Worm (Caenorhabditis elegans) whole organism, L4 larva: ENCODE measurements around the gene F12D9.2.

Source experiments
- F10B5.3 ChIP-seq: sonication (generic microtip); optimal IDR thresholded peaks from 2 replicates; lab custom pipeline; 2016; ENCODE audit warnings: mild to moderate bottlenecking, missing genetic modification characterization, missing compliant biosample characterization
- F44E2.7 ChIP-seq: fragments of 200-800 bp; sonication (Bioruptor generic); IDR thresholded peaks from 2 replicates; pipeline ENCODE4 v2.1.2; 2022; ENCODE audit warnings: missing genetic modification characterization, missing compliant biosample characterization
- T20F7.1 ChIP-seq: fragments of 200-800 bp; sonication (Bioruptor generic); optimal IDR thresholded peaks from 2 replicates; lab custom pipeline; 2018; ENCODE audit warnings: mild to moderate bottlenecking, missing genetic modification characterization, missing compliant biosample characterization
- Y5F2A.4 ChIP-seq: fragments of 200-800 bp; sonication (Bioruptor generic); optimal IDR thresholded peaks from 2 replicates; lab custom pipeline; 2018; ENCODE audit warnings: mild to moderate bottlenecking, missing genetic modification characterization, missing compliant biosample characterization
- Y75B8A.6 ChIP-seq: fragments of 200-800 bp; sonication (Bioruptor generic); IDR thresholded peaks from 2 replicates; pipeline ENCODE4 v1.3.6; 2022; ENCODE audit warnings: missing genetic modification reagents, missing genetic modification characterization, missing compliant biosample characterization
- ZK337.2 ChIP-seq: fragments of 200-800 bp; sonication (Bioruptor generic); IDR thresholded peaks from 2 replicates; pipeline ENCODE4 v1.3.6; 2022; ENCODE audit warnings: missing genetic modification reagents, missing genetic modification characterization, missing compliant biosample characterization
- ZK546.5 ChIP-seq, 2 experiments: sonication (generic microtip); optimal IDR thresholded peaks; 2 replicates each; lab custom pipeline; 2017; ENCODE audit warnings: missing biosample characterization in 2 of 2, missing genetic modification characterization in 2 of 2
- aha-1 ChIP-seq: fragments of 150-350 bp; peaks from one replicate; lab custom pipeline; 2014; ENCODE audit warnings: missing biosample characterization, missing genetic modification characterization
- ama-1 ChIP-seq: fragments of 150-350 bp; optimal IDR thresholded peaks from 2 replicates; lab custom pipeline; 2014; ENCODE audit warnings: inconsistent platforms, mixed read lengths
- attf-4 ChIP-seq: sonication (generic microtip); optimal IDR thresholded peaks from 3 replicates; lab custom pipeline; 2017; ENCODE audit warnings: missing biosample characterization, missing genetic modification characterization
- ceh-28 ChIP-seq: fragments of 150-350 bp; optimal IDR thresholded peaks from 2 replicates; lab custom pipeline; 2014; ENCODE audit warnings: missing biosample characterization, missing genetic modification reagents, missing genetic modification characterization
- ceh-32 ChIP-seq: sonication (generic microtip); optimal IDR thresholded peaks from 2 replicates; lab custom pipeline; 2016; ENCODE audit warnings: mild to moderate bottlenecking, missing genetic modification characterization, missing compliant biosample characterization; ENCODE audit not compliant: poor library complexity
- ceh-82 ChIP-seq: sonication (generic microtip); optimal IDR thresholded peaks from 2 replicates; lab custom pipeline; 2017; ENCODE audit warnings: missing biosample characterization, missing genetic modification characterization
- ces-1 ChIP-seq: fragments of 150-350 bp; sonication (generic microtip); optimal IDR thresholded peaks from 4 replicates; lab custom pipeline; 2014; ENCODE audit warnings: missing biosample characterization, missing genetic modification reagents, missing genetic modification characterization
- ctbp-1 ChIP-seq: fragments of 200-800 bp; sonication (Bioruptor generic); IDR thresholded peaks from 2 replicates; pipeline ENCODE4 v1.3.6; 2022; ENCODE audit warnings: missing genetic modification reagents, missing genetic modification characterization, missing compliant biosample characterization
- daf-12 ChIP-seq: fragments of 150-350 bp; optimal IDR thresholded peaks from 2 replicates; lab custom pipeline; 2014; ENCODE audit warnings: missing biosample characterization, missing genetic modification reagents, missing genetic modification characterization
- daf-16 ChIP-seq, 3 experiments: sonication (generic microtip); optimal IDR thresholded peaks; 2 replicates each; lab custom pipeline; 2016 to 2017; ENCODE audit warnings: missing genetic modification characterization in 3 of 3, missing genetic modification reagents in 3 of 3, mild to moderate bottlenecking in 2 of 3, missing compliant biosample characterization in 2 of 3, missing biosample characterization in 1 of 3, moderate library complexity in 1 of 3
- daf-8 ChIP-seq: fragments of 200-800 bp; sonication (Bioruptor generic); IDR thresholded peaks from 2 replicates; pipeline ENCODE4 v1.3.6; 2022; ENCODE audit warnings: missing genetic modification characterization, missing compliant biosample characterization
- dmd-6 ChIP-seq: fragments of 200-800 bp; sonication (Bioruptor generic); IDR thresholded peaks from 2 replicates; pipeline ENCODE4 v1.3.6; 2022; ENCODE audit warnings: missing genetic modification reagents, missing genetic modification characterization, missing compliant biosample characterization
- dmd-8 ChIP-seq: fragments of 200-800 bp; sonication (Bioruptor generic); IDR thresholded peaks from 2 replicates; pipeline ENCODE4 v1.3.6; 2022; ENCODE audit warnings: missing genetic modification characterization, missing compliant biosample characterization
- dpl-1 ChIP-seq: fragments of 150-350 bp; optimal IDR thresholded peaks from 2 replicates; lab custom pipeline; 2014; ENCODE audit warnings: missing biosample characterization, missing genetic modification reagents, missing genetic modification characterization
- dve-1 ChIP-seq: sonication (generic microtip); optimal IDR thresholded peaks from 2 replicates; lab custom pipeline; 2017; ENCODE audit warnings: antibody characterized with exemption, mild to moderate bottlenecking, missing genetic modification characterization, missing compliant biosample characterization; ENCODE audit not compliant: insufficient read depth
- fos-1 ChIP-seq: fragments of 150-350 bp; optimal IDR thresholded peaks from 2 replicates; lab custom pipeline; 2014; ENCODE audit warnings: missing biosample characterization, missing genetic modification characterization
- hif-1 ChIP-seq, 2 experiments: sonication (generic microtip); optimal IDR thresholded peaks; 2 replicates each; lab custom pipeline; 2016 to 2017; ENCODE audit warnings: missing compliant biosample characterization in 2 of 2, missing genetic modification characterization in 2 of 2, missing genetic modification reagents in 2 of 2, missing genotype in 2 of 2, mild to moderate bottlenecking in 1 of 2
- jun-1 ChIP-seq: fragments of 150-350 bp; optimal IDR thresholded peaks from 2 replicates; lab custom pipeline; 2014; ENCODE audit warnings: missing biosample characterization, missing genetic modification reagents, missing genetic modification characterization
- lin-13 ChIP-seq: fragments of 150-350 bp; optimal IDR thresholded peaks from 2 replicates; lab custom pipeline; 2014; ENCODE audit warnings: missing biosample characterization, missing genetic modification reagents, missing genetic modification characterization
- lsy-2 ChIP-seq, 2 experiments: fragments of 150-350 bp in 1 of 2; sonication (generic microtip) in 1 of 2; optimal IDR thresholded peaks; 2 replicates each; lab custom pipeline; 2014 to 2017; ENCODE audit warnings: missing biosample characterization in 2 of 2, missing genetic modification characterization in 2 of 2
- mep-1 ChIP-seq: fragments of 150-350 bp; sonication (generic microtip); optimal IDR thresholded peaks from 3 replicates; lab custom pipeline; 2014; ENCODE audit warnings: missing biosample characterization, missing genetic modification characterization
- mes-2 ChIP-seq: sonication (generic microtip); optimal IDR thresholded peaks from 2 replicates; lab custom pipeline; 2016; ENCODE audit warnings: missing genotype, mild to moderate bottlenecking, missing genetic modification characterization, missing compliant biosample characterization; ENCODE audit not compliant: poor library complexity, severe bottlenecking
- mxl-2 ChIP-seq: fragments of 200-800 bp; sonication (Bioruptor generic); conservative IDR thresholded peaks from 2 replicates; pipeline ENCODE4 v1.3.6; 2022; ENCODE audit warnings: missing genetic modification reagents, missing genetic modification characterization, missing compliant biosample characterization
- mxl-3 ChIP-seq: fragments of 200-800 bp; sonication (Bioruptor generic); optimal IDR thresholded peaks from 2 replicates; lab custom pipeline; 2018; ENCODE audit warnings: mild to moderate bottlenecking, missing genetic modification characterization, missing compliant biosample characterization
- nhr-11 ChIP-seq: fragments of 150-350 bp; optimal IDR thresholded peaks from 2 replicates; lab custom pipeline; 2014; ENCODE audit warnings: missing biosample characterization, missing genetic modification characterization
- nhr-111 ChIP-seq: fragments of 200-800 bp; sonication (Bioruptor generic); optimal IDR thresholded peaks from 2 replicates; lab custom pipeline; 2018; ENCODE audit warnings: mild to moderate bottlenecking, missing genetic modification characterization, missing compliant biosample characterization
- nhr-237 ChIP-seq: sonication (generic microtip); optimal IDR thresholded peaks from 2 replicates; lab custom pipeline; 2017; ENCODE audit warnings: missing biosample characterization, missing genetic modification characterization
- nhr-41 ChIP-seq: fragments of 200-800 bp; sonication (Bioruptor generic); IDR thresholded peaks from 2 replicates; pipeline ENCODE4 v1.3.6; 2022; ENCODE audit warnings: missing genetic modification reagents, missing genetic modification characterization, missing compliant biosample characterization
- nhr-76 ChIP-seq: fragments of 150-350 bp; optimal IDR thresholded peaks from 2 replicates; lab custom pipeline; 2014; ENCODE audit warnings: missing biosample characterization, missing genetic modification characterization
- php-3 ChIP-seq: fragments of 200-800 bp; sonication (Bioruptor generic); IDR thresholded peaks from 2 replicates; pipeline ENCODE4 v1.3.6; 2022; ENCODE audit warnings: missing genetic modification reagents, missing genetic modification characterization, missing compliant biosample characterization
- rbr-2 ChIP-seq: sonication (generic microtip); optimal IDR thresholded peaks from 2 replicates; lab custom pipeline; 2016; ENCODE audit warnings: missing genotype, missing genetic modification characterization, missing compliant biosample characterization
- saeg-2 ChIP-seq: fragments of 200-800 bp; sonication (Bioruptor generic); IDR thresholded peaks from 2 replicates; pipeline ENCODE4 v1.3.6; 2022; ENCODE audit warnings: missing genetic modification reagents, missing genetic modification characterization, missing compliant biosample characterization
- spr-1 ChIP-seq: sonication (generic microtip); optimal IDR thresholded peaks from 2 replicates; lab custom pipeline; 2016; ENCODE audit warnings: mild to moderate bottlenecking, missing genetic modification characterization, missing compliant biosample characterization
- spr-3 ChIP-seq: fragments of 200-800 bp; sonication (Bioruptor generic); optimal IDR thresholded peaks from 2 replicates; lab custom pipeline; 2018; ENCODE audit warnings: mild to moderate bottlenecking, missing genetic modification characterization, missing compliant biosample characterization
- tag-97 ChIP-seq: fragments of 200-800 bp; sonication (Bioruptor generic); IDR thresholded peaks from 2 replicates; pipeline ENCODE4 v1.3.6; 2022; ENCODE audit warnings: missing genetic modification characterization, missing compliant biosample characterization
- zfp-2 ChIP-seq: sonication (generic microtip); optimal IDR thresholded peaks from 2 replicates; lab custom pipeline; 2016; ENCODE audit warnings: mild to moderate bottlenecking, missing genetic modification characterization, missing compliant biosample characterization
- zfp-3 ChIP-seq: fragments of 200-800 bp; sonication (Bioruptor generic); conservative IDR thresholded peaks from 2 replicates; pipeline ENCODE4 v1.3.6; 2022; ENCODE audit warnings: missing genetic modification reagents, missing genetic modification characterization, missing compliant biosample characterization
- zip-11 ChIP-seq: fragments of 200-800 bp; sonication (Bioruptor generic); IDR thresholded peaks from 2 replicates; pipeline ENCODE4 v1.3.6; 2022; ENCODE audit warnings: missing genetic modification characterization, missing compliant biosample characterization

F12D9.2 gene

ce11 chrX:8660319-8660718 lies 13.4 kb upstream of the F12D9.2 start, which contains the start of gene rig-1:
Gene rig-1 (plus strand): TSS chrX:8660619.
- TF ChIP-seq lsy-2 (tag; optimal IDR thresholded peaks at IDR 0.05; lab: Kevin White, UChicago), result no peak
- TF ChIP-seq jun-1 (tag; lab: Kevin White, UChicago), result no peak
- no peak for TF ChIP-seq nhr-76
- TF ChIP-seq mxl-2 (GFP tag; lab: Robert Waterston, UW), result no peak
- no peak for TF ChIP-seq ctbp-1 (GFP tag; lab: Robert Waterston, UW)
- no peak for TF ChIP-seq F44E2.7
- no peak for TF ChIP-seq mep-1 (tag; lab: Kevin White, UChicago)
- no peak for TF ChIP-seq ceh-32 (tag; lab: Kevin White, UChicago)
- no peak for TF ChIP-seq mxl-3 (GFP tag; lab: Kevin White, UChicago)
- TF ChIP-seq spr-1 (tag; lab: Kevin White, UChicago), result no peak
- TF ChIP-seq ZK546.5 (tag; optimal IDR thresholded peaks at IDR 0.05; lab: Kevin White, UChicago), result no peak
- TF ChIP-seq nhr-111 (GFP tag; lab: Kevin White, UChicago), result no peak
- no peak for TF ChIP-seq ama-1 (lab: Kevin White, UChicago)
- TF ChIP-seq daf-8 (GFP tag; lab: Robert Waterston, UW), result no peak
- no peak for TF ChIP-seq ceh-82 (tag; lab: Kevin White, UChicago)
- TF ChIP-seq F10B5.3 (tag; lab: Kevin White, UChicago), result no peak
- no peak for TF ChIP-seq nhr-237 (tag; lab: Kevin White, UChicago)
- no peak for TF ChIP-seq aha-1 (tag; lab: Kevin White, UChicago)
- no peak for TF ChIP-seq fos-1 (tag; lab: Kevin White, UChicago)

DNA sequence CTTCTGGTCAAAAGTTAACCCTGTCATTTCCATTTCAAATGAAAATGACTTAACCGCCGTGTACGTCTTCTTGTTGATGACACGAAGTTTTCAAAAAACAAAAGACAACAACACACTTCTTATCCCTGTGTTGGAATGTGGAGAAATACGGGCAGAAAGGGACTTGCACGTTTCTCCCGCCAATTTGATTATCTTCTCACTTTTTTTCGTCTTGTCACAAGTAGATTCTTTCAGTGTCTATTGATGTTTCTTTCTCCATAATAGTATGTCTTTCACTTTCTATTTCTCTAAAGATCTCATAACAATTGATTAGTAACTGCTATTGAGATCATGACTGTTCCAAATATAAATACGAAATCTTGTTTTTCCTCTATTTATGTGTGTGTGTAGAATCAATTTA lies 12.6 kb upstream of the F12D9.2 start:
- peak; percentile 4 for TF ChIP-seq ces-1
- TF ChIP-seq dmd-6 (GFP tag; lab: Robert Waterston, UW), result no peak
- no peak for TF ChIP-seq dve-1 (tag; lab: Kevin White, UChicago)

DNA sequence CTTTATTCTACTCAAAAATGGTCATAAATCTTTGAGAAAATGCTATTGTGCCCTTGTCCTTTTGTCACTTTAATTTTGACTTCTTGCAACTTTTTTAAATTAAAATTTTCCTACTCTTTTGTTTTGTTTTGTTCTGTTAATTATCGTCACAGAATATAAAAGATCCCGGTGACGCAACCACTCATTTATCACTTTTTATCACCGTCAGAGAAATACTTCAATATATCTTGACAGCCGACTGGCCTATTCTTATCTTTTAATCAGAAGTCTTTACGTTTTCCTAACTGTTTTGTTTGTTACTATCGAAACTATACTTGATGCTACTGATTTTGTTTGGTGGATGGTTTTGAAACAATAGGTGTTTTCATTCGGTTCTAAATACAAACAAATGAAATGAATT lies 9.1 kb upstream of the F12D9.2 start:
- TF ChIP-seq aha-1 (tag; lab: Kevin White, UChicago) (peak; percentile 71), F44E2.7 (no peak)

- TF ChIP-seq lin-13 (peak; percentile 9), nhr-11 (no peak), rbr-2 (tag; lab: Kevin White, UChicago) (peak; percentile 21), mes-2 (tag; lab: Kevin White, UChicago) (no peak), dmd-8 (peak; percentile 51; the same call in 1 of the 2 replicates), F44E2.7 (no peak), zfp-3 (0 out of 2 replicates have a peak, but pooled peaks have one; percentile 13), Y5F2A.4 (peak; percentile 10), nhr-111 (GFP tag; lab: Kevin White, UChicago) (no peak), daf-8 (GFP tag; lab: Robert Waterston, UW) (no peak), daf-12 (no peak), saeg-2 (GFP tag; lab: Robert Waterston, UW) (0 out of 2 replicates have a peak, but pooled peaks have one; percentile 36), zfp-2 (peak; percentile 15), ceh-28 (tag; lab: Kevin White, UChicago) (no peak), hif-1 (tag; optimal IDR thresholded peaks at IDR 0.05; lab: Kevin White, UChicago) (no peak), jun-1 (tag; lab: Kevin White, UChicago) (no peak), spr-3 (GFP tag; lab: Kevin White, UChicago) (no peak), ZK337.2 (GFP tag; lab: Robert Waterston, UW) (no peak), spr-1 (tag; lab: Kevin White, UChicago) (no peak), attf-4 (tag; lab: Kevin White, UChicago) (no peak), T20F7.1 (peak; percentile 39), zip-11 (GFP tag; lab: Robert Waterston, UW) (no peak), daf-16 (GFP tag; optimal IDR thresholded peaks at IDR 0.05; lab: Kevin White, UChicago) (peak; percentile 49 to 88), daf-16 (tag; optimal IDR thresholded peaks at IDR 0.05; lab: Kevin White, UChicago) (peak; percentile 54), tag-97 (no peak), php-3 (GFP tag; lab: Robert Waterston, UW) (0 out of 2 replicates have a peak, but pooled peaks have one; percentile 42), dmd-6 (GFP tag; lab: Robert Waterston, UW) (peak; percentile 39), nhr-41 (GFP tag; lab: Robert Waterston, UW) (0 out of 2 replicates have a peak, but pooled peaks have one; percentile 42), dpl-1 (GFP tag; lab: Kevin White, UChicago) (no peak), Y75B8A.6 (peak; percentile 77; the same call in 1 of the 2 replicates)
These were observed 3.6 kb upstream of the F12D9.2 start for ce11 chrX:8650535-8650934.
